Worm (Caenorhabditis elegans) whole organism, L1 larva: Measurements from ENCODE around the gene F47E1.2.

Source experiments
- blmp-1 ChIP-seq: fragments of 150-350 bp; optimal IDR thresholded peaks from 2 replicates; lab custom pipeline; 2014; ENCODE audit warnings: missing biosample characterization, missing genetic modification characterization
- irx-1 ChIP-seq: sonication (generic microtip); optimal IDR thresholded peaks from 2 replicates; lab custom pipeline; 2016; ENCODE audit warnings: missing genetic modification characterization, missing compliant biosample characterization
- isw-1 ChIP-seq: fragments of 200-800 bp; sonication (Bioruptor generic); IDR thresholded peaks from 2 replicates; pipeline ENCODE4 v1.3.6; 2022; ENCODE audit warnings: missing genetic modification characterization, missing compliant biosample characterization
- lin-39 ChIP-seq: fragments of 150-350 bp; optimal IDR thresholded peaks from 2 replicates; lab custom pipeline; 2014; ENCODE audit warnings: missing biosample characterization, missing genetic modification reagents, missing genetic modification characterization
- sox-4 ChIP-seq: sonication (generic microtip); optimal IDR thresholded peaks from 2 replicates; lab custom pipeline; 2016; ENCODE audit warnings: missing genetic modification characterization, missing compliant biosample characterization
- sptf-1 ChIP-seq: fragments of 150-350 bp; optimal IDR thresholded peaks from 2 replicates; lab custom pipeline; 2014; ENCODE audit warnings: missing biosample characterization, missing genetic modification characterization
- swsn-7 ChIP-seq: sonication (generic microtip); optimal IDR thresholded peaks from 2 replicates; lab custom pipeline; 2016; ENCODE audit warnings: missing genetic modification characterization, missing compliant biosample characterization
- unc-62 ChIP-seq: fragments of 150-350 bp; optimal IDR thresholded peaks from 2 replicates; lab custom pipeline; 2014; ENCODE audit warnings: missing biosample characterization, missing genetic modification reagents, missing genetic modification characterization

ce11 chrX:9022779-9023178, 34.7 kb upstream of the F47E1.2 start, which contains the start of gene T25B6.6:
- TF ChIP-seq isw-1 (GFP tag; lab: Robert Waterston, UW) (no peak), sox-4 (tag; lab: Kevin White, UChicago) (no peak), sptf-1 (tag; lab: Kevin White, UChicago) (no peak), irx-1 (no peak), lin-39 (tag; lab: Kevin White, UChicago) (no peak), blmp-1 (tag; lab: Kevin White, UChicago) (no peak), unc-62 (GFP tag; lab: Kevin White, UChicago) (no peak), swsn-7 (tag; lab: Kevin White, UChicago) (no peak)
